Worm (Caenorhabditis elegans): ENCODE data around the gene C17C3.3.

- TF ChIP-seq hlh-30 (tag; optimal IDR thresholded peaks at IDR 0.05; ENCODE audit: insufficient read depth) (no peak), ceh-9 (tag; optimal IDR thresholded peaks at IDR 0.05) (no peak), rnt-1 (tag; optimal IDR thresholded peaks at IDR 0.05) (no peak), unc-86 (tag; optimal IDR thresholded peaks at IDR 0.05) (no peak), fax-1 (tag; optimal IDR thresholded peaks at IDR 0.05) (no peak), ceh-24 (tag; optimal IDR thresholded peaks at IDR 0.05) (no peak), npax-4 (tag; optimal IDR thresholded peaks at IDR 0.05) (no peak), elt-2 (tag; optimal IDR thresholded peaks at IDR 0.05) (peak; percentile 98), ceh-18 (tag; optimal IDR thresholded peaks at IDR 0.05) (no peak), pha-2 (tag; optimal IDR thresholded peaks at IDR 0.05) (no peak), pqm-1 (tag; optimal IDR thresholded peaks at IDR 0.05) (no peak), nhr-232 (tag; optimal IDR thresholded peaks at IDR 0.05) (no peak), nhr-11 (tag; optimal IDR thresholded peaks at IDR 0.05) (no peak)
Measured at ce11 chrII:5585788-5586187, 24.3 kb downstream of the C17C3.3 start, which contains the start of gene lys-8.

Data from whole organism, late embryonic.